Worm (Caenorhabditis elegans): ENCODE data around the gene F46F5.1.
"Not testable (repeated sequence)": the region's sequence is repeated elsewhere in the genome, so short reads cannot be mapped to it uniquely, and the experiment has no call there.

Gene F46F5.1

ce11 chrII:791828-792227, at the start of gene F46F5.1:
TSS of gene F46F5.1 (minus strand) at chrII:791928.
- TF ChIP-seq unc-62 (GFP tag; optimal IDR thresholded peaks at IDR 0.05): no peak

ce11 chrII:840131-840530, 48.4 kb upstream of the F46F5.1 start, which contains the start of gene clc-33:
TSS of gene clc-33 (plus strand) at chrII:840431.
- no peak for TF ChIP-seq unc-62 (GFP tag; optimal IDR thresholded peaks at IDR 0.05)

ce11 chrII:838414-838813, 46.7 kb upstream of the F46F5.1 start, which contains the start of gene F28A10.8:
TSS of gene F28A10.8 (minus strand) at chrII:838514.
- no peak for TF ChIP-seq unc-62 (GFP tag; optimal IDR thresholded peaks at IDR 0.05)

ce11 chrII:825521-825920, 33.8 kb upstream of the F46F5.1 start, which contains the start of gene F28A10.1:
TSS of gene F28A10.1 (plus strand) at chrII:825821.
- TF ChIP-seq unc-62 (GFP tag; optimal IDR thresholded peaks at IDR 0.05): no peak

- TF ChIP-seq unc-62 (GFP tag; optimal IDR thresholded peaks at IDR 0.05): no peak
Observed at ce11 chrII:823529-823928, 31.8 kb upstream of the F46F5.1 start, which contains the start of gene F46F5.10. TSS of gene F46F5.10 (plus strand) at chrII:823829.

- TF ChIP-seq unc-62 (GFP tag; optimal IDR thresholded peaks at IDR 0.05): not testable (repeated sequence)
Observed at ce11 chrII:822730-823129, 31.0 kb upstream of the F46F5.1 start, which contains the start of gene msrp-4. TSS of gene msrp-4 (minus strand) at chrII:822830.

ce11 chrII:821514-821913, 29.8 kb upstream of the F46F5.1 start, which contains the start of gene F46F5.8:
TSS of gene F46F5.8 (minus strand) at chrII:821614.
- no peak for TF ChIP-seq unc-62 (GFP tag; optimal IDR thresholded peaks at IDR 0.05)

ce11 chrII:820519-820918, 28.8 kb upstream of the F46F5.1 start, which contains the start of gene F46F5.7:
TSS of gene F46F5.7 (minus strand) at chrII:820619.
- TF ChIP-seq unc-62 (GFP tag; optimal IDR thresholded peaks at IDR 0.05): no peak

ce11 chrII:814737-815136, 23.0 kb upstream of the F46F5.1 start, which contains the start of gene msrp-3:
TSS of gene msrp-3 (minus strand) at chrII:814837.
- TF ChIP-seq unc-62 (GFP tag; optimal IDR thresholded peaks at IDR 0.05): no peak

- TF ChIP-seq unc-62 (GFP tag; optimal IDR thresholded peaks at IDR 0.05): no peak
Observed at ce11 chrII:812917-813316, 21.2 kb upstream of the F46F5.1 start, which contains the start of gene F46F5.5. TSS of gene F46F5.5 (minus strand) at chrII:813017.

ce11 chrII:808457-808856, 16.7 kb upstream of the F46F5.1 start, which contains the start of gene F46F5.11:
TSS of gene F46F5.11 (plus strand) at chrII:808757.
- TF ChIP-seq unc-62 (GFP tag; optimal IDR thresholded peaks at IDR 0.05): no peak

- no peak for TF ChIP-seq unc-62 (GFP tag; optimal IDR thresholded peaks at IDR 0.05)
Observed at ce11 chrII:803009-803408, 11.3 kb upstream of the F46F5.1 start, which contains the start of gene F46F5.13. TSS of gene F46F5.13 (plus strand) at chrII:803309.

- TF ChIP-seq unc-62 (GFP tag; optimal IDR thresholded peaks at IDR 0.05): no peak
Observed at ce11 chrII:799700-800099, 8.0 kb upstream of the F46F5.1 start, which contains the start of gene F46F5.14. TSS of gene F46F5.14 (plus strand) at chrII:800000.

ce11 chrII:797445-797844, 5.7 kb upstream of the F46F5.1 start:
- no peak for TF ChIP-seq unc-62 (GFP tag; optimal IDR thresholded peaks at IDR 0.05)

ce11 chrII:796916-797315, 5.2 kb upstream of the F46F5.1 start:
- TF ChIP-seq unc-62 (GFP tag; optimal IDR thresholded peaks at IDR 0.05): no peak

- TF ChIP-seq unc-62 (GFP tag; optimal IDR thresholded peaks at IDR 0.05): no peak
Observed at ce11 chrII:788139-788538, 3.6 kb downstream of the F46F5.1 start, which contains the start of gene F46F5.15. TSS of gene F46F5.15 (plus strand) at chrII:788439.

ce11 chrII:786938-787337, 4.8 kb downstream of the F46F5.1 start, which contains the start of gene F46F5.16:
TSS of gene F46F5.16 (plus strand) at chrII:787238.
- no peak for TF ChIP-seq unc-62 (GFP tag; optimal IDR thresholded peaks at IDR 0.05)
